Worm (Caenorhabditis elegans): ENCODE data around the gene fbxa-114.

- no peak for TF ChIP-seq nhr-77 (tag; optimal IDR thresholded peaks at IDR 0.05)
- no peak for TF ChIP-seq ces-1 (GFP tag; optimal IDR thresholded peaks at IDR 0.05)
- TF ChIP-seq pqm-1 (tag; optimal IDR thresholded peaks at IDR 0.05) = no peak
- TF ChIP-seq daf-19 (GFP tag; conservative IDR thresholded peaks at IDR 0.05) = no peak
- TF ChIP-seq madf-9 (GFP tag; conservative IDR thresholded peaks at IDR 0.05) = no peak
- TF ChIP-seq jun-1 (tag; optimal IDR thresholded peaks at IDR 0.05) = no peak
- no peak for TF ChIP-seq R02D3.7 (tag; optimal IDR thresholded peaks at IDR 0.05)
- TF ChIP-seq lin-39 (tag; optimal IDR thresholded peaks at IDR 0.05) = no peak
- TF ChIP-seq lin-15B (tag; optimal IDR thresholded peaks at IDR 0.05) = no peak
- no peak for TF ChIP-seq F37D6.2 (tag; optimal IDR thresholded peaks at IDR 0.05)
- TF ChIP-seq fos-1 (tag; optimal IDR thresholded peaks at IDR 0.05) = no peak
Observed at ce11 chrV:20203085-20203484, 1.7 kb downstream of the fbxa-114 start, which contains the start of gene fbxa-113.
